Fruit fly (Drosophila melanogaster): Measurements from ENCODE around the gene CG6770.

CG6770 gene

dm6 chr2L:12010877-12011666 is 34.8 kb downstream of the CG6770 start (continued):
- TF ChIP-seq zen2 (GFP tag; IDR thresholded peaks at IDR 0.05; ENCODE audit: partially characterized antibody) (no peak), bbx (GFP tag; IDR thresholded peaks at IDR 0.05; ENCODE audit: partially characterized antibody) (no peak), CG11696 (GFP tag; IDR thresholded peaks at IDR 0.05) (no peak), chn (GFP tag; optimal IDR thresholded peaks at IDR 0.05) (peak; percentile 29), gfzf (GFP tag; optimal IDR thresholded peaks at IDR 0.05) (no peak), CG18262 (tag; optimal IDR thresholded peaks at IDR 0.05) (peak; percentile 100), otp (GFP tag; IDR thresholded peaks at IDR 0.05) (no peak), CG17328 (GFP tag; IDR thresholded peaks at IDR 0.05) (no peak), CG8359 (GFP tag; optimal IDR thresholded peaks at IDR 0.05; ENCODE audit: borderline replicate concordance) (peak; percentile 77), Ssrp (tag; optimal IDR thresholded peaks at IDR 0.05) (peak; percentile 90), chif (GFP tag; optimal IDR thresholded peaks at IDR 0.05) (peak; percentile 76 to 78), CG4328 (GFP tag; optimal IDR thresholded peaks at IDR 0.05) (peak; percentile 94), Bdp1 (GFP tag; optimal IDR thresholded peaks at IDR 0.05) (peak; percentile 65), CG7786 (GFP tag; optimal IDR thresholded peaks at IDR 0.05) (peak; percentile 66), Opbp (GFP tag; IDR thresholded peaks at IDR 0.05; ENCODE audit: partially characterized antibody) (no peak), rib (GFP tag; IDR thresholded peaks at IDR 0.05) (no peak), CG6791 (GFP tag; IDR thresholded peaks at IDR 0.05; ENCODE audit: partially characterized antibody) (no peak), oc (tag; optimal IDR thresholded peaks at IDR 0.05) (no peak), HLHmδ (GFP tag; optimal IDR thresholded peaks at IDR 0.05) (peak; percentile 61), B-H2 (GFP tag; optimal IDR thresholded peaks at IDR 0.05) (peak; percentile 93), CG14441 (GFP tag; IDR thresholded peaks at IDR 0.05) (no peak), tap (tag; optimal IDR thresholded peaks at IDR 0.05) (peak; percentile 83), dm (GFP tag; optimal IDR thresholded peaks at IDR 0.05) (peak; percentile 45), E2f2 (GFP tag; IDR thresholded peaks at IDR 0.05) (no peak), vnd (GFP tag; IDR thresholded peaks at IDR 0.05; ENCODE audit: partially characterized antibody) (no peak), org-1 (GFP tag; optimal IDR thresholded peaks at IDR 0.05) (peak; percentile 92), Meics (GFP tag; optimal IDR thresholded peaks at IDR 0.05) (peak; percentile 95), CG1233 (GFP tag; optimal IDR thresholded peaks at IDR 0.05) (peak; percentile 92), zen (tag; optimal IDR thresholded peaks at IDR 0.05) (peak; percentile 92), CG2712 (tag; optimal IDR thresholded peaks at IDR 0.05) (peak; percentile 93), Taf1 (GFP tag; IDR thresholded peaks at IDR 0.05) (no peak), CG12391 (tag; optimal IDR thresholded peaks at IDR 0.05) (peak; percentile 92), CG7271 (tag; optimal IDR thresholded peaks at IDR 0.05) (peak; percentile 28), Mad (GFP tag; optimal IDR thresholded peaks at IDR 0.05) (peak; percentile 81), CG15269 (tag; optimal IDR thresholded peaks at IDR 0.05) (peak; percentile 95), CG3995 (GFP tag; optimal IDR thresholded peaks at IDR 0.05) (peak; percentile 73), mirr (GFP tag; optimal IDR thresholded peaks at IDR 0.05) (peak; percentile 91), croc (GFP tag; conservative IDR thresholded peaks at IDR 0.05) (peak; percentile 89), Rx (GFP tag; IDR thresholded peaks at IDR 0.05) (no peak), CG3407 (GFP tag; optimal IDR thresholded peaks at IDR 0.05) (peak; percentile 66), CG15479 (GFP tag; optimal IDR thresholded peaks at IDR 0.05) (no peak), CG6254 (GFP tag; optimal IDR thresholded peaks at IDR 0.05) (peak; percentile 64), hth (optimal IDR thresholded peaks at IDR 0.05) (no peak), GATAe (GFP tag; conservative IDR thresholded peaks at IDR 0.05) (no peak), CG9876 (GFP tag; optimal IDR thresholded peaks at IDR 0.05) (no peak), trem (tag; optimal IDR thresholded peaks at IDR 0.05) (peak; percentile 80), CG15696 (tag; optimal IDR thresholded peaks at IDR 0.05) (peak; percentile 94), sd (tag; optimal IDR thresholded peaks at IDR 0.05) (peak; percentile 99), CG11504 (tag; optimal IDR thresholded peaks at IDR 0.05) (peak; percentile 87)
